In genomic region chr2L:18484040-18484381, dm6 we compare ENCODE assay signal across 4 fruit fly cellular contexts.
TF ChIP-seq lines count a peak whose summit lies in the region.

No protein-coding gene starts in this region.

- no peak for TF ChIP-seq CTCF in whole organism, embryonic (GFP tag; optimal IDR thresholded peaks at IDR 0.05; lab: Kevin White, UChicago)

TF ChIP-seq in whole organism, adult, 20 proteins besides CTCF, POLR2A, EP300 and RAD21:
- TF ChIP-seq cnc (optimal IDR thresholded peaks at IDR 0.05; lab: Kevin White, UChicago) (no peak), CG33017 (tag; optimal IDR thresholded peaks at IDR 0.05; lab: Kevin White, UChicago) (no peak), Crg-1 (GFP tag; optimal IDR thresholded peaks at IDR 0.05; lab: Kevin White, UChicago) (peak; percentile 0), tj (GFP tag; optimal IDR thresholded peaks at IDR 0.05; lab: Kevin White, UChicago) (no peak), Mnt (GFP tag; optimal IDR thresholded peaks at IDR 0.05; lab: Kevin White, UChicago) (no peak)
TF ChIP-seq in whole organism, adult: peak in this region for 1.

TF ChIP-seq in whole organism, embryonic, 481 proteins besides CTCF, POLR2A, EP300 and RAD21:
- TF ChIP-seq scrt (GFP tag; optimal IDR thresholded peaks at IDR 0.05; lab: Kevin White, UChicago) (peak; percentile 9), Blimp-1 (GFP tag; optimal IDR thresholded peaks at IDR 0.05; lab: Kevin White, UChicago) (peak; percentile 46), CG12769 (tag; optimal IDR thresholded peaks at IDR 0.05; lab: Kevin White, UChicago) (peak; percentile 67), CG15479 (GFP tag; optimal IDR thresholded peaks at IDR 0.05; lab: Kevin White, UChicago) (peak; percentile 45), Bgb (GFP tag; IDR thresholded peaks at IDR 0.05; lab: Robert Waterston, UW; ENCODE audit: partially characterized antibody) (peak; percentile 49; the same call in 1 of the 2 replicates), Ets65A (GFP tag; lab: Kevin White, UChicago) (peak; percentile 79), oc (tag; optimal IDR thresholded peaks at IDR 0.05; lab: Kevin White, UChicago) (peak; percentile 57), CG42726 (GFP tag; IDR thresholded peaks at IDR 0.05; lab: Robert Waterston, UW; ENCODE audit: partially characterized antibody) (no peak), CG17568 (GFP tag; optimal IDR thresholded peaks at IDR 0.05; lab: Kevin White, UChicago) (peak; percentile 7), dan (GFP tag; IDR thresholded peaks at IDR 0.05; lab: Robert Waterston, UW) (no peak), prd (optimal IDR thresholded peaks at IDR 0.05; lab: Kevin White, UChicago) (no peak), prd (GFP tag; IDR thresholded peaks at IDR 0.05; lab: Robert Waterston, UW) (no peak), so (GFP tag; IDR thresholded peaks at IDR 0.05; lab: Robert Waterston, UW) (0 out of 3 replicates have a peak, but pooled peaks have one; percentile 18), lab (GFP tag; optimal IDR thresholded peaks at IDR 0.05; lab: Kevin White, UChicago) (no peak), CG7839 (tag; optimal IDR thresholded peaks at IDR 0.05; lab: Kevin White, UChicago) (no peak), kah (GFP tag; optimal IDR thresholded peaks at IDR 0.05; lab: Kevin White, UChicago) (peak; percentile 3), ac (GFP tag; optimal IDR thresholded peaks at IDR 0.05; lab: Kevin White, UChicago) (peak; percentile 84), mld (GFP tag; IDR thresholded peaks at IDR 0.05; lab: Robert Waterston, UW; ENCODE audit: partially characterized antibody) (0 out of 3 replicates have a peak, but pooled peaks have one; percentile 14), D (optimal IDR thresholded peaks at IDR 0.05; lab: Kevin White, UChicago) (peak; percentile 0), D (GFP tag; optimal IDR thresholded peaks at IDR 0.05; lab: Kevin White, UChicago) (no peak)

TF ChIP-seq in whole organism, prepupa, 60 proteins besides CTCF, POLR2A, EP300 and RAD21:
- TF ChIP-seq Eip78C (GFP tag; lab: Kevin White, UChicago) (peak; percentile 60), Sox14 (GFP tag; optimal IDR thresholded peaks at IDR 0.05; lab: Kevin White, UChicago) (no peak)

TF ChIP-seq in whole organism, wandering third instar larva, 38 proteins besides CTCF, POLR2A, EP300 and RAD21:
- TF ChIP-seq h (GFP tag; optimal IDR thresholded peaks at IDR 0.05; lab: Kevin White, UChicago) (no peak), tai (GFP tag; optimal IDR thresholded peaks at IDR 0.05; lab: Kevin White, UChicago) (peak; percentile 35), lola (GFP tag; optimal IDR thresholded peaks at IDR 0.05; lab: Kevin White, UChicago) (no peak), Sp1 (GFP tag; optimal IDR thresholded peaks at IDR 0.05; lab: Kevin White, UChicago) (no peak)
